Worm (Caenorhabditis elegans) whole organism, mixed stage, embryonic: ENCODE data around the gene rpl-5.

Experiments
- M03D4.4 ChIP-seq: sonication (generic microtip); optimal IDR thresholded peaks from 2 replicates; lab custom pipeline; 2017; ENCODE audit warnings: mild to moderate bottlenecking, missing genetic modification characterization, missing compliant biosample characterization
- blmp-1 ChIP-seq: fragments of 150-350 bp; optimal IDR thresholded peaks from 2 replicates; lab custom pipeline; 2014; ENCODE audit warnings: missing biosample characterization, missing genetic modification characterization
- ceh-39 ChIP-seq: fragments of 150-350 bp; optimal IDR thresholded peaks from 2 replicates; lab custom pipeline; 2014; ENCODE audit warnings: missing biosample characterization, missing genetic modification characterization
- ceh-43 ChIP-seq: fragments of 200-800 bp; sonication (Bioruptor generic); optimal IDR thresholded peaks from 2 replicates; lab custom pipeline; 2018; ENCODE audit warnings: mild to moderate bottlenecking, missing genetic modification characterization, moderate library complexity, missing compliant biosample characterization
- ces-1 ChIP-seq: fragments of 150-350 bp; optimal IDR thresholded peaks from 2 replicates; lab custom pipeline; 2014; ENCODE audit warnings: missing biosample characterization, missing genetic modification reagents, missing genetic modification characterization
- cnd-1 ChIP-seq: fragments of 200-800 bp; sonication (Bioruptor generic); optimal IDR thresholded peaks from 2 replicates; lab custom pipeline; 2018; ENCODE audit warnings: mild to moderate bottlenecking, missing genetic modification characterization, missing compliant biosample characterization
- drap-1 ChIP-seq: fragments of 200-800 bp; sonication (Bioruptor generic); optimal IDR thresholded peaks from 3 replicates; lab custom pipeline; 2018; ENCODE audit warnings: mild to moderate bottlenecking, missing genetic modification characterization, missing compliant biosample characterization
- elt-1 ChIP-seq: sonication (generic microtip); optimal IDR thresholded peaks from 2 replicates; lab custom pipeline; 2017; ENCODE audit warnings: missing genetic modification characterization, mild to moderate bottlenecking, missing compliant biosample characterization, antibody characterized with exemption, moderate library complexity, borderline replicate concordance; ENCODE audit not compliant: insufficient read depth
- elt-3 ChIP-seq: fragments of 150-350 bp; optimal IDR thresholded peaks from 2 replicates; lab custom pipeline; 2014; ENCODE audit warnings: missing biosample characterization, missing genetic modification characterization
- flh-1 ChIP-seq: fragments of 200-800 bp; sonication (Bioruptor generic); optimal IDR thresholded peaks from 2 replicates; lab custom pipeline; 2018; ENCODE audit warnings: mild to moderate bottlenecking, missing genetic modification characterization, moderate library complexity, missing compliant biosample characterization
- ham-2 ChIP-seq: fragments of 200-800 bp; sonication (Bioruptor generic); optimal IDR thresholded peaks from 2 replicates; lab custom pipeline; 2018; ENCODE audit warnings: mild to moderate bottlenecking, missing genetic modification characterization, missing compliant biosample characterization
- hlh-1 ChIP-seq: fragments of 150-350 bp; optimal IDR thresholded peaks from 2 replicates; lab custom pipeline; 2014; ENCODE audit warnings: missing biosample characterization, missing genetic modification reagents, missing genetic modification characterization
- lsy-2 ChIP-seq: fragments of 150-350 bp; optimal IDR thresholded peaks from 2 replicates; lab custom pipeline; 2014; ENCODE audit warnings: missing biosample characterization, missing genetic modification characterization
- mep-1 ChIP-seq: fragments of 150-350 bp; optimal IDR thresholded peaks from 2 replicates; lab custom pipeline; 2017; ENCODE audit warnings: missing biosample characterization, missing genetic modification reagents, missing genetic modification characterization, inconsistent platforms
- mls-2 ChIP-seq: sonication (generic microtip); optimal IDR thresholded peaks from 2 replicates; lab custom pipeline; 2016; ENCODE audit warnings: mild to moderate bottlenecking, missing genetic modification characterization, moderate library complexity, missing compliant biosample characterization
- pha-4 ChIP-seq: fragments of 150-350 bp; optimal IDR thresholded peaks from 2 replicates; lab custom pipeline; 2018; ENCODE audit warnings: missing biosample characterization, missing genetic modification reagents, missing genetic modification characterization
- sem-2 ChIP-seq: fragments of 200-800 bp; sonication (Bioruptor generic); optimal IDR thresholded peaks from 2 replicates; lab custom pipeline; 2018; ENCODE audit warnings: mild to moderate bottlenecking, missing genetic modification characterization, missing compliant biosample characterization
- snpc-4 ChIP-seq: fragments of 150-350 bp; optimal IDR thresholded peaks from 2 replicates; lab custom pipeline; 2014; ENCODE audit warnings: missing biosample characterization, missing genetic modification characterization
- unc-39 ChIP-seq: fragments of 150-350 bp; optimal IDR thresholded peaks from 2 replicates; lab custom pipeline; 2014; ENCODE audit warnings: missing biosample characterization, missing genetic modification characterization
- unc-62 ChIP-seq: fragments of 150-350 bp; optimal IDR thresholded peaks from 2 replicates; lab custom pipeline; 2014; ENCODE audit warnings: missing biosample characterization, missing genetic modification reagents, missing genetic modification characterization
- ztf-11 ChIP-seq: fragments of 150-350 bp; optimal IDR thresholded peaks from 2 replicates; lab custom pipeline; 2014; ENCODE audit warnings: missing biosample characterization, missing genetic modification characterization

The rpl-5 gene

ce11 chrII:8577509-8578099, 7.9 kb downstream of the rpl-5 start, which contains the start of gene F54C9.9:
Gene F54C9.9, plus strand, starts transcription at chrII:8578049.
- TF ChIP-seq lsy-2 (peak; percentile 9), M03D4.4 (tag; lab: Kevin White, UChicago) (no peak)

ce11 chrII:8581700-8582099, 12.0 kb downstream of the rpl-5 start, which contains the start of gene arl-1:
Gene arl-1, plus strand, starts transcription at chrII:8582000.
- TF ChIP-seq snpc-4 (tag; lab: Kevin White, UChicago) (no peak), mls-2 (tag; lab: Kevin White, UChicago) (no peak)

- TF ChIP-seq mep-1 (tag; lab: Kevin White, UChicago) (no peak), elt-3 (no peak), ceh-43 (GFP tag; lab: Kevin White, UChicago) (no peak), flh-1 (GFP tag; lab: Kevin White, UChicago) (no peak), mls-2 (tag; lab: Kevin White, UChicago) (no peak), unc-62 (GFP tag; lab: Kevin White, UChicago) (no peak), ham-2 (GFP tag; lab: Kevin White, UChicago) (no peak), sem-2 (GFP tag; lab: Kevin White, UChicago) (no peak), blmp-1 (tag; lab: Kevin White, UChicago) (no peak)
These were observed 13.3 kb downstream of the rpl-5 start for ce11 chrII:8583035-8583434.

- no peak for TF ChIP-seq lsy-2
- no peak for TF ChIP-seq elt-3
- TF ChIP-seq ceh-39 = no peak
- TF ChIP-seq drap-1 (GFP tag; lab: Kevin White, UChicago) = no peak
- no peak for TF ChIP-seq ceh-43 (GFP tag; lab: Kevin White, UChicago)
These were observed 15.4 kb downstream of the rpl-5 start, which contains the start of gene F54C9.11 for ce11 chrII:8585036-8585627. Gene F54C9.11, minus strand, starts transcription at chrII:8585086.

- no peak for TF ChIP-seq mls-2 (tag; lab: Kevin White, UChicago)
- no peak for TF ChIP-seq hlh-1
- no peak for TF ChIP-seq ceh-39
- TF ChIP-seq drap-1 (GFP tag; lab: Kevin White, UChicago) = no peak
- TF ChIP-seq elt-1 (tag; lab: Kevin White, UChicago) = no peak
- no peak for TF ChIP-seq pha-4 (tag; lab: Kevin White, UChicago)
- no peak for TF ChIP-seq ztf-11 (tag; lab: Kevin White, UChicago)
- TF ChIP-seq M03D4.4 (tag; lab: Kevin White, UChicago) = no peak
These were observed 16.2 kb downstream of the rpl-5 start for ce11 chrII:8585921-8586320.

ce11 chrII:8587660-8588230, 18.0 kb downstream of the rpl-5 start:
- peak; percentile 43 for TF ChIP-seq elt-1 (tag; lab: Kevin White, UChicago)
- TF ChIP-seq ces-1 (GFP tag; lab: Kevin White, UChicago) = peak; percentile 99
- TF ChIP-seq unc-39 (tag; lab: Kevin White, UChicago) = no peak
- TF ChIP-seq elt-3 = no peak

ce11 chrII:8588442-8588841, 18.7 kb downstream of the rpl-5 start:
- no peak for TF ChIP-seq blmp-1 (tag; lab: Kevin White, UChicago)
- peak; percentile 93 for TF ChIP-seq ces-1 (GFP tag; lab: Kevin White, UChicago)

ce11 chrII:8589227-8589626, 19.5 kb downstream of the rpl-5 start:
- TF ChIP-seq unc-39 (tag; lab: Kevin White, UChicago) = no peak
- peak; percentile 100 for TF ChIP-seq ces-1 (GFP tag; lab: Kevin White, UChicago)

ce11 chrII:8590684-8591083, 21.0 kb downstream of the rpl-5 start, which contains the start of gene aptf-4:
Gene aptf-4, plus strand, starts transcription at chrII:8590984.
- TF ChIP-seq cnd-1 (tag; lab: Kevin White, UChicago) = no peak
